Fruit fly (Drosophila melanogaster): Measurements from ENCODE around the gene Atg101.

Gene Atg101

dm6 chrX:18832371-18832852 is 40.9 kb downstream of the Atg101 start, which contains the start of gene Pvf1 (continued):
- TF ChIP-seq Trl (optimal IDR thresholded peaks at IDR 0.05), result peak; percentile 82
- no peak for TF ChIP-seq Trl (GFP tag; optimal IDR thresholded peaks at IDR 0.05)
- TF ChIP-seq az2 (GFP tag; optimal IDR thresholded peaks at IDR 0.05), result no peak
- TF ChIP-seq danr (GFP tag; IDR thresholded peaks at IDR 0.05), result no peak
- no peak for TF ChIP-seq hkb (optimal IDR thresholded peaks at IDR 0.05)
- TF ChIP-seq hkb (GFP tag; IDR thresholded peaks at IDR 0.05), result 0 out of 2 replicates have a peak, but pooled peaks have one; percentile 21
- TF ChIP-seq CG8281 (tag; optimal IDR thresholded peaks at IDR 0.05), result peak; percentile 29
- no peak for TF ChIP-seq CG10959 (GFP tag; IDR thresholded peaks at IDR 0.05)
- no peak for TF ChIP-seq GATAe (GFP tag; conservative IDR thresholded peaks at IDR 0.05)
- peak; percentile 9 for TF ChIP-seq cwo (GFP tag; optimal IDR thresholded peaks at IDR 0.05)
- peak; percentile 13 for TF ChIP-seq CG6765 (GFP tag; optimal IDR thresholded peaks at IDR 0.05)
- no peak for TF ChIP-seq Gsc (GFP tag; IDR thresholded peaks at IDR 0.05)
- TF ChIP-seq eve (GFP tag; optimal IDR thresholded peaks at IDR 0.05), result no peak
- no peak for TF ChIP-seq CG12219 (GFP tag; optimal IDR thresholded peaks at IDR 0.05)
- TF ChIP-seq scrt (GFP tag; optimal IDR thresholded peaks at IDR 0.05), result no peak
- no peak for TF ChIP-seq corto (GFP tag; optimal IDR thresholded peaks at IDR 0.05)
- no peak for TF ChIP-seq pfk (GFP tag; optimal IDR thresholded peaks at IDR 0.05)
- TF ChIP-seq Drgx (GFP tag; IDR thresholded peaks at IDR 0.05), result 0 out of 2 replicates have a peak, but pooled peaks have one; percentile 15

dm6 chrX:18834399-18834798 is 42.9 kb downstream of the Atg101 start:
- peak; percentile 34 for TF ChIP-seq CG2678 (tag; optimal IDR thresholded peaks at IDR 0.05)
- 0 out of 2 replicates have a peak, but pooled peaks have one; percentile 13 for TF ChIP-seq CG11247 (GFP tag; IDR thresholded peaks at IDR 0.05)
- no peak for TF ChIP-seq her (GFP tag; optimal IDR thresholded peaks at IDR 0.05)
- peak; percentile 42; the same call in 1 of the 3 replicates for TF ChIP-seq Dbx (GFP tag; IDR thresholded peaks at IDR 0.05)
- peak; percentile 15 for TF ChIP-seq nmo (GFP tag; optimal IDR thresholded peaks at IDR 0.05)
- TF ChIP-seq tio (GFP tag; optimal IDR thresholded peaks at IDR 0.05), result no peak
- TF ChIP-seq pum (GFP tag; optimal IDR thresholded peaks at IDR 0.05), result peak; percentile 17
- peak; percentile 9 for TF ChIP-seq CG7786 (GFP tag; optimal IDR thresholded peaks at IDR 0.05)
- peak; percentile 51 for TF ChIP-seq dmrt99B (tag; optimal IDR thresholded peaks at IDR 0.05)
- peak; percentile 41 for TF ChIP-seq cwo (GFP tag; optimal IDR thresholded peaks at IDR 0.05)
- TF ChIP-seq bcd (GFP tag; optimal IDR thresholded peaks at IDR 0.05), result peak; percentile 4
- TF ChIP-seq jing (GFP tag; optimal IDR thresholded peaks at IDR 0.05), result no peak
- no peak for TF ChIP-seq CG3407 (GFP tag; optimal IDR thresholded peaks at IDR 0.05)
- peak; percentile 5 for TF ChIP-seq CG2712 (tag; optimal IDR thresholded peaks at IDR 0.05)
- TF ChIP-seq CG18599 (GFP tag; optimal IDR thresholded peaks at IDR 0.05), result peak; percentile 32
- TF ChIP-seq Sox102F (GFP tag; optimal IDR thresholded peaks at IDR 0.05), result peak; percentile 5
- TF ChIP-seq CG10979 (tag; optimal IDR thresholded peaks at IDR 0.05), result peak; percentile 13
- TF ChIP-seq sens (GFP tag), result peak; percentile 82
- no peak for TF ChIP-seq gce (GFP tag; IDR thresholded peaks at IDR 0.05)
- TF ChIP-seq Abd-B (GFP tag; optimal IDR thresholded peaks at IDR 0.05), result no peak
- TF ChIP-seq CG32532 (GFP tag; IDR thresholded peaks at IDR 0.05), result peak; percentile 52
- TF ChIP-seq Dip3 (GFP tag; optimal IDR thresholded peaks at IDR 0.05), result peak; percentile 27
- 0 out of 3 replicates have a peak, but pooled peaks have one; percentile 15 for TF ChIP-seq Mrtf (GFP tag; IDR thresholded peaks at IDR 0.05)
- TF ChIP-seq CG11695 (GFP tag; IDR thresholded peaks at IDR 0.05), result peak; percentile 48; the same call in 1 of the 3 replicates
- no peak for TF ChIP-seq dan (GFP tag; IDR thresholded peaks at IDR 0.05)
- TF ChIP-seq Trl (optimal IDR thresholded peaks at IDR 0.05), result no peak
- peak; percentile 13 for TF ChIP-seq Trl (GFP tag; optimal IDR thresholded peaks at IDR 0.05)
- peak; percentile 78; the same call in 2 of the 3 replicates for TF ChIP-seq CG34422 (GFP tag; IDR thresholded peaks at IDR 0.05)
- no peak for TF ChIP-seq Hmr (GFP tag; optimal IDR thresholded peaks at IDR 0.05)
- TF ChIP-seq Pdp1 (GFP tag; optimal IDR thresholded peaks at IDR 0.05), result peak in 1 of 2 experiments; percentile 35
- TF ChIP-seq CG1233 (GFP tag; optimal IDR thresholded peaks at IDR 0.05), result no peak
- TF ChIP-seq CG11093 (GFP tag; IDR thresholded peaks at IDR 0.05), result 0 out of 3 replicates have a peak, but pooled peaks have one; percentile 32
- peak; percentile 50; the same call in 1 of the 2 replicates for TF ChIP-seq Ada2b (GFP tag; IDR thresholded peaks at IDR 0.05)
- no peak for TF ChIP-seq nerfin-1 (tag; optimal IDR thresholded peaks at IDR 0.05)
- TF ChIP-seq jumu (GFP tag; optimal IDR thresholded peaks at IDR 0.05), result no peak
